Worm (Caenorhabditis elegans) whole organism, L4/young adult: ENCODE data around the gene ugt-41.

Experiments used
- W03F9.2 ChIP-seq: fragments of 150-350 bp; optimal IDR thresholded peaks from 2 replicates; lab custom pipeline; 2014; ENCODE audit warnings: missing biosample characterization, missing genetic modification characterization
- dao-5 ChIP-seq: sonication (generic microtip); optimal IDR thresholded peaks from 2 replicates; lab custom pipeline; 2016; ENCODE audit warnings: missing genotype, missing genetic modification characterization, moderate library complexity, missing compliant biosample characterization
- him-1 ChIP-seq: sonication (generic microtip); optimal IDR thresholded peaks from 2 replicates; lab custom pipeline; 2016; ENCODE audit warnings: missing genotype, missing genetic modification reagents, missing genetic modification characterization, missing compliant biosample characterization

DNA sequence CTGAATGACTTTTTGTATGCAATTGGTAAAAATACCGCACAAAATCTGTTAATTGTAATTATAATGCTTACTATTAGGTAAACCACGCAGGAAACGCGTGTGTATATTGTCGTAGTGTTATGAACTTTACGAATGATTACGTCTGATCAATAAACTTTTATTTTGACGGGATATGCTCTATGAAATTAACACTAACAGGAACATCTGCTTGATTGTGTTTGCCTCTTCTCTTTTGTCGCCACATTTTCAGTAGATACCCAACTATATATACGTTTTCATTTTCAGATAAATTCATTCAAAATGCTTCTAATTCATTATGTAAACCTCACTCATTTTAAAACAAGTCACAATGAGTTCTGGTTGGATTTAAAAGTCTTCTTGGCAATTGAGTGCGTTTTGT is 31.1 kb downstream of the ugt-41 start, which contains the start of gene sre-10:
- TF ChIP-seq dao-5 (tag; lab: Kevin White, UChicago) (no peak), him-1 (no peak), W03F9.2 (no peak)
